Fruit fly (Drosophila melanogaster) whole organism, embryonic: ENCODE results near the gene stg.

Source experiments
- B-H2 ChIP-seq: fragments of 200-800 bp; sonication (Bioruptor generic); optimal IDR thresholded peaks from 2 replicates; lab custom pipeline; 2018; ENCODE audit warnings: missing biosample characterization, mild to moderate bottlenecking, missing genetic modification characterization
- CG1024 ChIP-seq: fragments of 200-800 bp; sonication (Bioruptor generic); IDR thresholded peaks from 2 replicates; pipeline ENCODE4 v1.3.6; 2022; ENCODE audit warnings: missing biosample characterization, missing genetic modification characterization
- CG12104 ChIP-seq: fragments of 200-800 bp; sonication (Bioruptor generic); optimal IDR thresholded peaks from 3 replicates; lab custom pipeline; 2016; ENCODE audit warnings: missing biosample characterization, missing genetic modification characterization
- CG12219 ChIP-seq: fragments of 200-800 bp; sonication (Bioruptor generic); optimal IDR thresholded peaks from 3 replicates; lab custom pipeline; 2018; ENCODE audit warnings: missing biosample characterization, mild to moderate bottlenecking, missing genetic modification characterization
- CG12236 ChIP-seq: fragments of 200-800 bp; sonication (Bioruptor generic); optimal IDR thresholded peaks from 2 replicates; lab custom pipeline; 2016; ENCODE audit warnings: missing biosample characterization, missing genetic modification characterization
- CG14050 ChIP-seq: fragments of 200-800 bp; sonication (Bioruptor generic); IDR thresholded peaks from 3 replicates; pipeline ENCODE4 v1.3.6; 2022; ENCODE audit warnings: missing biosample characterization, missing genetic modification characterization
- CG14860 ChIP-seq: fragments of 200-800 bp; sonication (Bioruptor generic); IDR thresholded peaks from 3 replicates; pipeline ENCODE4 v1.3.6; 2022; ENCODE audit warnings: missing biosample characterization, missing genetic modification characterization; ENCODE audit not compliant: partially characterized antibody
- CG16815 ChIP-seq: fragments of 200-800 bp; sonication (Bioruptor generic); optimal IDR thresholded peaks from 3 replicates; lab custom pipeline; 2017; ENCODE audit warnings: missing biosample characterization, mild to moderate bottlenecking, missing genetic modification characterization
- CG17186 ChIP-seq: fragments of 200-800 bp; sonication (Bioruptor generic); optimal IDR thresholded peaks from 3 replicates; lab custom pipeline; 2017; ENCODE audit warnings: missing biosample characterization, missing genetic modification reagents, missing genetic modification characterization
- CG17359 ChIP-seq: fragments of 200-800 bp; sonication (Bioruptor generic); optimal IDR thresholded peaks from 3 replicates; lab custom pipeline; 2018; ENCODE audit warnings: missing biosample characterization, mild to moderate bottlenecking, missing genetic modification characterization, moderate library complexity
- CG31224 ChIP-seq: fragments of 200-800 bp; sonication (Bioruptor generic); IDR thresholded peaks from 2 replicates; pipeline ENCODE4 v1.3.6; 2022; ENCODE audit warnings: missing biosample characterization, missing genetic modification characterization
- CG31365 ChIP-seq: fragments of 200-800 bp; sonication (Bioruptor generic); optimal IDR thresholded peaks from 2 replicates; lab custom pipeline; 2018; ENCODE audit warnings: missing biosample characterization, mild to moderate bottlenecking, missing genetic modification characterization
- CG32532 ChIP-seq: fragments of 200-800 bp; sonication (Bioruptor generic); IDR thresholded peaks from 2 replicates; pipeline ENCODE4 v1.3.6; 2022; ENCODE audit warnings: missing biosample characterization, missing genetic modification characterization
- CG3847 ChIP-seq: fragments of 200-800 bp; sonication (Bioruptor generic); IDR thresholded peaks from 2 replicates; pipeline ENCODE4 v1.3.6; 2022; ENCODE audit warnings: missing biosample characterization, missing genetic modification characterization
- CG43689 ChIP-seq: fragments of 200-800 bp; sonication (Bioruptor generic); IDR thresholded peaks from 2 replicates; pipeline ENCODE4 v1.3.6; 2022; ENCODE audit warnings: missing biosample characterization, missing genetic modification characterization
- CG5245 ChIP-seq: fragments of 200-800 bp; sonication (Bioruptor generic); optimal IDR thresholded peaks from 3 replicates; lab custom pipeline; 2016; ENCODE audit warnings: missing biosample characterization, missing genetic modification characterization
- CG5953 ChIP-seq: fragments of 200-800 bp; sonication (Bioruptor generic); IDR thresholded peaks from 2 replicates; pipeline ENCODE4 v1.3.6; 2022; ENCODE audit warnings: missing biosample characterization, missing genetic modification characterization
- CG6689 ChIP-seq: fragments of 200-800 bp; sonication (Bioruptor generic); IDR thresholded peaks from 2 replicates; pipeline ENCODE4 v1.3.6; 2022; ENCODE audit warnings: missing biosample characterization, missing genetic modification characterization
- CG7271 ChIP-seq: fragments of 200-800 bp; sonication (Bioruptor generic); optimal IDR thresholded peaks from 2 replicates; lab custom pipeline; 2018; ENCODE audit warnings: missing biosample characterization, mild to moderate bottlenecking, missing genetic modification characterization, moderate library complexity
- CG9817 ChIP-seq: fragments of 200-800 bp; sonication (Bioruptor generic); optimal IDR thresholded peaks from 2 replicates; lab custom pipeline; 2018; ENCODE audit warnings: missing biosample characterization, mild to moderate bottlenecking, missing genetic modification characterization, moderate library complexity
- Dip2 ChIP-seq: fragments of 200-800 bp; sonication (Bioruptor generic); IDR thresholded peaks from 2 replicates; pipeline ENCODE4 v1.3.6; 2022; ENCODE audit warnings: missing biosample characterization, missing genetic modification characterization
- Ets97D ChIP-seq: fragments of 200-800 bp; sonication (Bioruptor generic); optimal IDR thresholded peaks from 3 replicates; lab custom pipeline; 2016; ENCODE audit warnings: missing biosample characterization, missing genetic modification characterization
- HLH3B ChIP-seq: fragments of 200-800 bp; sonication (Bioruptor generic); IDR thresholded peaks from 2 replicates; pipeline ENCODE4 v1.3.6; 2022; ENCODE audit warnings: missing biosample characterization, missing genetic modification characterization
- HLH54F ChIP-seq: fragments of 200-800 bp; sonication (Bioruptor generic); optimal IDR thresholded peaks from 3 replicates; lab custom pipeline; 2016; ENCODE audit warnings: missing biosample characterization, missing genetic modification characterization
- Hr3 ChIP-seq: fragments of 200-800 bp; sonication (Bioruptor generic); optimal IDR thresholded peaks from 3 replicates; lab custom pipeline; 2016; ENCODE audit warnings: missing biosample characterization, missing genetic modification characterization
- Pdp1 ChIP-seq, 2 experiments: fragments of 200-800 bp; sonication (Bioruptor generic); optimal IDR thresholded peaks; 3 replicates each; lab custom pipeline; 2016; ENCODE audit warnings: missing biosample characterization in 2 of 2, missing genetic modification characterization in 2 of 2, mild to moderate bottlenecking in 1 of 2, moderate library complexity in 1 of 2
- Stat92E ChIP-seq, 3 experiments: fragments of >200 bp in 2 of 3; fragments of 200-800 bp in 1 of 3; sonication (Bioruptor generic) in 1 of 3; optimal IDR thresholded peaks; 2 replicates each; lab custom pipeline; 2017 to 2019; ENCODE audit warnings: missing biosample characterization in 3 of 3, missing genetic modification characterization in 3 of 3, mild to moderate bottlenecking in 1 of 3, moderate library complexity in 1 of 3
- Usf ChIP-seq: fragments of 200-800 bp; sonication (Bioruptor generic); optimal IDR thresholded peaks from 2 replicates; lab custom pipeline; 2017; ENCODE audit warnings: missing genotype, missing biosample characterization, missing genetic modification characterization
- ara ChIP-seq: fragments of 200-800 bp; sonication (Bioruptor generic); IDR thresholded peaks from 2 replicates; pipeline ENCODE4 v1.3.6; 2022; ENCODE audit warnings: missing biosample characterization, missing genetic modification characterization
- ase ChIP-seq: fragments of 200-800 bp; sonication (Bioruptor generic); IDR thresholded peaks from 3 replicates; pipeline ENCODE4 v1.3.6; 2022; ENCODE audit warnings: missing biosample characterization, missing genetic modification characterization
- btn ChIP-seq: fragments of 200-800 bp; sonication (Bioruptor generic); optimal IDR thresholded peaks from 2 replicates; lab custom pipeline; 2016; ENCODE audit warnings: missing biosample characterization, missing genetic modification characterization
- chinmo ChIP-seq: fragments of 200-800 bp; sonication (Bioruptor generic); IDR thresholded peaks from 4 replicates; pipeline ENCODE4 v1.3.6; 2022; ENCODE audit warnings: missing biosample characterization, missing genetic modification characterization; ENCODE audit not compliant: partially characterized antibody
- ewg ChIP-seq: fragments of 200-800 bp; sonication (Bioruptor generic); optimal IDR thresholded peaks from 3 replicates; lab custom pipeline; 2017; ENCODE audit warnings: mild to moderate bottlenecking, missing biosample characterization, missing genetic modification reagents, missing genetic modification characterization
- exex ChIP-seq: fragments of 200-800 bp; sonication (Bioruptor generic); optimal IDR thresholded peaks from 4 replicates; lab custom pipeline; 2018; ENCODE audit warnings: missing biosample characterization, mild to moderate bottlenecking, missing genetic modification characterization, moderate library complexity
- hbn ChIP-seq: fragments of 200-800 bp; sonication (Bioruptor generic); IDR thresholded peaks from 2 replicates; pipeline ENCODE4 v1.3.6; 2022; ENCODE audit warnings: missing biosample characterization, missing genetic modification characterization; ENCODE audit not compliant: partially characterized antibody
- her ChIP-seq: fragments of 200-800 bp; sonication (Bioruptor generic); optimal IDR thresholded peaks from 2 replicates; lab custom pipeline; 2016; ENCODE audit warnings: missing biosample characterization, missing genetic modification characterization
- kay ChIP-seq: fragments of 200-800 bp; sonication (Bioruptor generic); optimal IDR thresholded peaks from 2 replicates; lab custom pipeline; 2016; ENCODE audit warnings: missing biosample characterization, missing genetic modification characterization
- ken ChIP-seq: fragments of 200-800 bp; sonication (Bioruptor generic); IDR thresholded peaks from 3 replicates; pipeline ENCODE4 v1.3.6; 2022; ENCODE audit warnings: missing biosample characterization, missing genetic modification characterization
- lola ChIP-seq, 3 experiments: fragments of >200 bp in 2 of 3; fragments of 200-800 bp in 1 of 3; sonication (Bioruptor generic) in 1 of 3; optimal IDR thresholded peaks; 2 replicates each; lab custom pipeline; 2017 to 2019; ENCODE audit warnings: missing biosample characterization in 3 of 3, missing genetic modification characterization in 3 of 3, mild to moderate bottlenecking in 1 of 3, moderate library complexity in 1 of 3
- mld ChIP-seq: fragments of 200-800 bp; sonication (Bioruptor generic); IDR thresholded peaks from 3 replicates; pipeline ENCODE4 v1.3.6; 2022; ENCODE audit warnings: missing biosample characterization, missing genetic modification characterization; ENCODE audit not compliant: partially characterized antibody
- sd ChIP-seq: fragments of 200-800 bp; sonication (Bioruptor generic); optimal IDR thresholded peaks from 3 replicates; lab custom pipeline; 2018; ENCODE audit warnings: missing biosample characterization, mild to moderate bottlenecking, missing genetic modification characterization, moderate library complexity
- sens ChIP-seq: fragments of 200-800 bp; sonication (Bioruptor generic); peaks from one replicate; lab custom pipeline; 2016; ENCODE audit warnings: missing biosample characterization, missing genetic modification characterization
- shn ChIP-seq: fragments of 200-800 bp; sonication (Bioruptor generic); optimal IDR thresholded peaks from 3 replicates; lab custom pipeline; 2016; ENCODE audit warnings: missing biosample characterization, missing genetic modification characterization
- slbo ChIP-seq: fragments of 200-800 bp; sonication (Bioruptor generic); IDR thresholded peaks from 2 replicates; pipeline ENCODE4 v1.3.6; 2022; ENCODE audit warnings: missing biosample characterization, missing genetic modification characterization
- sna ChIP-seq: fragments of 200-800 bp; sonication (Bioruptor generic); IDR thresholded peaks from 2 replicates; pipeline ENCODE4 v1.3.6; 2022; ENCODE audit warnings: missing biosample characterization, missing genetic modification characterization; ENCODE audit not compliant: partially characterized antibody
- ssp ChIP-seq: fragments of 200-800 bp; sonication (Bioruptor generic); IDR thresholded peaks from 2 replicates; pipeline ENCODE4 v1.3.6; 2022; ENCODE audit warnings: missing biosample characterization, missing genetic modification characterization
- stwl ChIP-seq: fragments of 200-800 bp; sonication (Bioruptor generic); optimal IDR thresholded peaks from 3 replicates; lab custom pipeline; 2018; ENCODE audit warnings: missing biosample characterization, mild to moderate bottlenecking, missing genetic modification characterization, moderate library complexity
- toy ChIP-seq: fragments of 200-800 bp; sonication (Bioruptor generic); IDR thresholded peaks from 2 replicates; pipeline ENCODE4 v1.3.6; 2022; ENCODE audit warnings: missing biosample characterization, missing genetic modification characterization
- trem ChIP-seq: fragments of 200-800 bp; optimal IDR thresholded peaks from 3 replicates; lab custom pipeline; 2019; ENCODE audit warnings: missing biosample characterization, mild to moderate bottlenecking, missing genetic modification characterization, moderate library complexity
- zfh2 ChIP-seq: fragments of 200-800 bp; sonication (Bioruptor generic); optimal IDR thresholded peaks from 2 replicates; lab custom pipeline; 2016; ENCODE audit warnings: missing biosample characterization, missing genetic modification characterization

stg gene

dm6 chr3R:29210542-29211393 lies 44.8 kb downstream of the stg start (continued):
- TF ChIP-seq chinmo (GFP tag; lab: Robert Waterston, UW) (no peak), CG1024 (GFP tag; lab: Robert Waterston, UW) (no peak), Ets97D (GFP tag; lab: Kevin White, UChicago) (no peak), hbn (GFP tag; lab: Robert Waterston, UW) (no peak), CG43689 (no peak), CG12236 (no peak), sd (no peak), CG32532 (GFP tag; lab: Robert Waterston, UW) (no peak), Hr3 (GFP tag; lab: Kevin White, UChicago) (no peak), exex (tag; lab: Kevin White, UChicago) (no peak), ewg (GFP tag; lab: Kevin White, UChicago) (no peak), sens (GFP tag; lab: Kevin White, UChicago) (peak; percentile 90), CG5953 (GFP tag; lab: Robert Waterston, UW) (no peak), CG12104 (GFP tag; lab: Kevin White, UChicago) (no peak), CG3847 (GFP tag; lab: Robert Waterston, UW) (no peak), CG7271 (tag; lab: Kevin White, UChicago) (no peak), ken (GFP tag; lab: Robert Waterston, UW) (no peak), CG31365 (tag; lab: Kevin White, UChicago) (no peak), trem (tag; lab: Kevin White, UChicago) (no peak), her (GFP tag; lab: Kevin White, UChicago) (no peak), CG16815 (GFP tag; lab: Kevin White, UChicago) (peak; percentile 11), CG14050 (GFP tag; lab: Robert Waterston, UW) (no peak), kay (GFP tag; lab: Kevin White, UChicago) (no peak), btn (GFP tag; lab: Kevin White, UChicago) (no peak), ssp (GFP tag; lab: Robert Waterston, UW) (no peak), HLH3B (GFP tag; lab: Robert Waterston, UW) (no peak), toy (GFP tag; lab: Robert Waterston, UW) (no peak), CG14860 (GFP tag; lab: Robert Waterston, UW) (no peak), CG31224 (no peak), CG17359 (tag; lab: Kevin White, UChicago) (peak; percentile 21), zfh2 (GFP tag; lab: Kevin White, UChicago) (peak; percentile 11), ara (GFP tag; lab: Robert Waterston, UW) (no peak), HLH54F (GFP tag; lab: Kevin White, UChicago) (no peak), lola (GFP tag; optimal IDR thresholded peaks at IDR 0.05; lab: Kevin White, UChicago) (peak in 1 of 3 experiments; percentile 70), CG17186 (GFP tag; lab: Kevin White, UChicago) (no peak), CG6689 (GFP tag; lab: Robert Waterston, UW) (peak; percentile 30; the same call in 1 of the 2 replicates), mld (no peak), sna (GFP tag; lab: Robert Waterston, UW) (no peak), stwl (no peak), Stat92E (GFP tag; optimal IDR thresholded peaks at IDR 0.05; lab: Kevin White, UChicago) (no peak), Usf (GFP tag; lab: Kevin White, UChicago) (peak; percentile 4), CG5245 (GFP tag; lab: Kevin White, UChicago) (no peak), ase (GFP tag; lab: Robert Waterston, UW) (no peak), Pdp1 (GFP tag; optimal IDR thresholded peaks at IDR 0.05; lab: Kevin White, UChicago) (no peak), CG12219 (GFP tag; lab: Kevin White, UChicago) (no peak), shn (no peak), Dip2 (GFP tag; lab: Robert Waterston, UW) (no peak), CG9817 (tag; lab: Kevin White, UChicago) (no peak), slbo (GFP tag; lab: Robert Waterston, UW) (no peak), B-H2 (GFP tag; lab: Kevin White, UChicago) (no peak)
